Worm (Caenorhabditis elegans) whole organism, L1 larva: ENCODE measurements around the gene dct-7.

ENCODE experiments used
- fos-1 ChIP-seq: fragments of 150-350 bp; optimal IDR thresholded peaks from 2 replicates; lab custom pipeline; 2014; ENCODE audit warnings: missing biosample characterization, missing genetic modification characterization
- hpl-2 ChIP-seq: fragments of 150-350 bp; optimal IDR thresholded peaks from 2 replicates; lab custom pipeline; 2014; ENCODE audit warnings: missing biosample characterization, missing genetic modification reagents, missing genetic modification characterization
- tlp-1 ChIP-seq: fragments of 150-350 bp; optimal IDR thresholded peaks from 2 replicates; lab custom pipeline; 2014; ENCODE audit warnings: missing biosample characterization, missing genetic modification characterization

DNA sequence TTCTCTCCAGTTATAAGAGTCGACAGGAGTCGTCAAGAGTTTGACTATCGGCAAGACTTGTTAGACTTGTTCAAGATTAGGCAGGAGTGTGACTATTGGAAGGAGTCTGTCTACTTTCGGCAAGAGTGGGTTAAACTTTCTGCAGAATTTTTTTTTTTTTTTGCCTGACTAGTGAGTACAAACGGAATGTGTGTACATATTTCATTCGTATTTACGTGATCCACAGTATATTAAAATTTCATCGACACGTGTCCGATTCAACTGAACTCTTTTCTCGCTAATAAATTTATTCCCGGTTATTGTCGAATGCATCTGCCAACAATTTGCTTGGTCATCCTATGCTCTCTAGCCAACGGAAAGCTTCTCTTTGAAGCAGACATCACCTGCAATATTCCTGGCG, 18.2 kb downstream of the dct-7 start, which contains the start of gene F36A4.1:
- TF ChIP-seq tlp-1 (tag; lab: Kevin White, UChicago) (no peak), hpl-2 (GFP tag; lab: Kevin White, UChicago) (no peak), fos-1 (tag; lab: Kevin White, UChicago) (no peak)
